Fruit fly (Drosophila melanogaster): ENCODE results near the gene CG4198.

Gene CG4198

DNA sequence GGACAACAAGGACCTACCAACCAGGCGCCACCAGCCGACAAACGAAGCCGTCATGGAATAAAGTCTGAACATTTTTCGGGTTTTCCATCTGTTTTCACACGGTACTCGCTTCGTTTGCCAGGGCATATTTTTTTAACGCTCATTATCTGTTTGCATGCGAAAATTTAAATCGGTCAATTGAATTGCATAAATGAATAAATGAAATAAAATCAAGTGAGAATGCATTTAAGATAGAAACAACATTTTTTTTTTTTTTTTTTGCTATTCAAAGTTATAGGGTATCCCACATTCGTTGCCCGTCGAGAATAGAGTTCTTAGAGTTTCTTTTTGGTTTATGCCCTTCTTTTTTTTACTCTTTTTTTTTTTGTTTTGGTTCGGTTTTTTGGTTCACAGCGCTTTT is 27.2 kb upstream of the CG4198 start (continued):
- peak; percentile 24 for TF ChIP-seq CG12659 (GFP tag; optimal IDR thresholded peaks at IDR 0.05)
- no peak for TF ChIP-seq CG8478 (optimal IDR thresholded peaks at IDR 0.05)
- no peak for TF ChIP-seq oc (tag; optimal IDR thresholded peaks at IDR 0.05)
- TF ChIP-seq pnt (GFP tag; optimal IDR thresholded peaks at IDR 0.05) = peak; percentile 13
- TF ChIP-seq CG12219 (GFP tag; optimal IDR thresholded peaks at IDR 0.05) = peak; percentile 9
- TF ChIP-seq slbo (GFP tag; IDR thresholded peaks at IDR 0.05) = peak; percentile 56; the same call in 1 of the 2 replicates
- TF ChIP-seq kay (GFP tag; optimal IDR thresholded peaks at IDR 0.05) = no peak
- TF ChIP-seq ind (GFP tag; optimal IDR thresholded peaks at IDR 0.05) = peak; percentile 58
- no peak for TF ChIP-seq CG11695 (GFP tag; IDR thresholded peaks at IDR 0.05)
- no peak for TF ChIP-seq peb (GFP tag; IDR thresholded peaks at IDR 0.05)
- TF ChIP-seq sd (tag; optimal IDR thresholded peaks at IDR 0.05) = no peak
- TF ChIP-seq chm (GFP tag; IDR thresholded peaks at IDR 0.05) = no peak
- peak; percentile 46 for TF ChIP-seq trem (tag; optimal IDR thresholded peaks at IDR 0.05)
- no peak for TF ChIP-seq CG7745 (tag; optimal IDR thresholded peaks at IDR 0.05)
- TF ChIP-seq inv (GFP tag; IDR thresholded peaks at IDR 0.05; ENCODE audit: partially characterized antibody) = no peak
- no peak for TF ChIP-seq ab (GFP tag; optimal IDR thresholded peaks at IDR 0.05)
- TF ChIP-seq bsh (GFP tag; optimal IDR thresholded peaks at IDR 0.05) = no peak
- TF ChIP-seq zfh2 (GFP tag; optimal IDR thresholded peaks at IDR 0.05) = peak; percentile 13
- peak; percentile 64 for TF ChIP-seq dmrt99B (tag; optimal IDR thresholded peaks at IDR 0.05)
- TF ChIP-seq CG12391 (tag; optimal IDR thresholded peaks at IDR 0.05) = peak; percentile 29
- TF ChIP-seq CG7556 (GFP tag; optimal IDR thresholded peaks at IDR 0.05) = peak; percentile 26
- peak; percentile 47 for TF ChIP-seq CG15514 (GFP tag; optimal IDR thresholded peaks at IDR 0.05)
- no peak for TF ChIP-seq Kr (GFP tag; optimal IDR thresholded peaks at IDR 0.05)
- TF ChIP-seq Deaf1 (tag; optimal IDR thresholded peaks at IDR 0.05) = peak; percentile 38
- TF ChIP-seq repo (GFP tag; optimal IDR thresholded peaks at IDR 0.05) = no peak
- no peak for TF ChIP-seq Dll (GFP tag; IDR thresholded peaks at IDR 0.05; ENCODE audit: partially characterized antibody)
- TF ChIP-seq fd64A (GFP tag; optimal IDR thresholded peaks at IDR 0.05) = no peak
- TF ChIP-seq CG4424 (GFP tag; optimal IDR thresholded peaks at IDR 0.05) = peak; percentile 48
- no peak for TF ChIP-seq YL-1 (GFP tag; optimal IDR thresholded peaks at IDR 0.05)
- peak; percentile 28 for TF ChIP-seq luna (GFP tag; optimal IDR thresholded peaks at IDR 0.05)
- TF ChIP-seq knrl (GFP tag; IDR thresholded peaks at IDR 0.05; ENCODE audit: partially characterized antibody) = no peak
- TF ChIP-seq Awh (GFP tag; IDR thresholded peaks at IDR 0.05) = no peak
- peak; percentile 43 for TF ChIP-seq Xbp1 (GFP tag; optimal IDR thresholded peaks at IDR 0.05)
- TF ChIP-seq fd96Cb (tag; optimal IDR thresholded peaks at IDR 0.05) = peak; percentile 64
- TF ChIP-seq Dbx (GFP tag; IDR thresholded peaks at IDR 0.05) = peak; percentile 57; the same call in 1 of the 3 replicates
- peak; percentile 63 for TF ChIP-seq Blimp-1 (GFP tag; optimal IDR thresholded peaks at IDR 0.05)
- no peak for TF ChIP-seq Adf1 (GFP tag; IDR thresholded peaks at IDR 0.05)
- TF ChIP-seq CG32532 (GFP tag; IDR thresholded peaks at IDR 0.05) = 0 out of 2 replicates have a peak, but pooled peaks have one; percentile 15
- TF ChIP-seq CG10366 (GFP tag; IDR thresholded peaks at IDR 0.05) = peak; percentile 17; the same call in 1 of the 2 replicates
- TF ChIP-seq CG2202 (tag; optimal IDR thresholded peaks at IDR 0.05) = no peak
- TF ChIP-seq Lhr (GFP tag; optimal IDR thresholded peaks at IDR 0.05) = no peak
- peak; percentile 29 for TF ChIP-seq sug (tag; optimal IDR thresholded peaks at IDR 0.05)
- TF ChIP-seq CG1602 (GFP tag; optimal IDR thresholded peaks at IDR 0.05) = peak; percentile 36
- TF ChIP-seq CG6813 (GFP tag; optimal IDR thresholded peaks at IDR 0.05) = peak; percentile 57
- 0 out of 3 replicates have a peak, but pooled peaks have one; percentile 43 for TF ChIP-seq CG7357 (GFP tag; IDR thresholded peaks at IDR 0.05)
- TF ChIP-seq az2 (GFP tag; optimal IDR thresholded peaks at IDR 0.05) = peak; percentile 15
- no peak for TF ChIP-seq vnd (GFP tag; IDR thresholded peaks at IDR 0.05; ENCODE audit: partially characterized antibody)
- peak; percentile 55 for TF ChIP-seq pho (GFP tag; optimal IDR thresholded peaks at IDR 0.05)
- no peak for TF ChIP-seq Stat92E (GFP tag; optimal IDR thresholded peaks at IDR 0.05)
- no peak for TF ChIP-seq Mad (GFP tag; optimal IDR thresholded peaks at IDR 0.05)
- no peak for TF ChIP-seq usp (GFP tag; optimal IDR thresholded peaks at IDR 0.05)
